Fruit fly (Drosophila melanogaster): ENCODE results near the gene CG9512.

- TF ChIP-seq CG13204 (GFP tag; optimal IDR thresholded peaks at IDR 0.05) (no peak), Pif1B (GFP tag; optimal IDR thresholded peaks at IDR 0.05) (no peak), CG17806 (tag; optimal IDR thresholded peaks at IDR 0.05) (no peak), CG34367 (tag; optimal IDR thresholded peaks at IDR 0.05) (no peak), Ets98B (GFP tag; IDR thresholded peaks at IDR 0.05) (no peak), CG14655 (GFP tag; optimal IDR thresholded peaks at IDR 0.05) (no peak), CG4496 (GFP tag; IDR thresholded peaks at IDR 0.05) (no peak), EcR (GFP tag; optimal IDR thresholded peaks at IDR 0.05) (no peak), CG12605 (GFP tag; IDR thresholded peaks at IDR 0.05) (no peak), CG32121 (GFP tag; IDR thresholded peaks at IDR 0.05) (no peak), CG9948 (tag; optimal IDR thresholded peaks at IDR 0.05) (no peak), CG10348 (GFP tag; IDR thresholded peaks at IDR 0.05) (no peak), CG15710 (tag; optimal IDR thresholded peaks at IDR 0.05) (no peak)
Observed at dm6 chrX:14893872-14894271, 11.5 kb downstream of the CG9512 start.
